Fruit fly (Drosophila melanogaster) whole organism, embryonic: ENCODE results near the gene Polr2F.

ENCODE experiments used
- Bdp1 ChIP-seq: fragments of 200-800 bp; sonication (Bioruptor generic); optimal IDR thresholded peaks from 3 replicates; lab custom pipeline; 2016; ENCODE audit warnings: missing biosample characterization, missing genetic modification characterization
- CG10543 ChIP-seq: fragments of 200-800 bp; sonication (Bioruptor generic); optimal IDR thresholded peaks from 3 replicates; lab custom pipeline; 2017; ENCODE audit warnings: missing biosample characterization, mild to moderate bottlenecking, missing genetic modification characterization, moderate library complexity
- CG11093 ChIP-seq: fragments of 200-800 bp; sonication (Bioruptor generic); IDR thresholded peaks from 3 replicates; pipeline ENCODE4 v1.3.6; 2022; ENCODE audit warnings: missing biosample characterization, missing genetic modification characterization
- CG11398 ChIP-seq: fragments of 200-800 bp; sonication (Bioruptor generic); optimal IDR thresholded peaks from 2 replicates; lab custom pipeline; 2016; ENCODE audit warnings: missing biosample characterization, missing genetic modification characterization
- CG11456 ChIP-seq: fragments of 200-800 bp; sonication (Bioruptor generic); IDR thresholded peaks from 3 replicates; pipeline ENCODE4 v1.3.6; 2022; ENCODE audit warnings: missing biosample characterization, missing genetic modification characterization
- CG12769 ChIP-seq: fragments of 200-800 bp; sonication (Bioruptor generic); optimal IDR thresholded peaks from 2 replicates; lab custom pipeline; 2019; ENCODE audit warnings: missing biosample characterization, mild to moderate bottlenecking, missing genetic modification characterization, moderate library complexity
- CG30403 ChIP-seq: fragments of 200-800 bp; sonication (Bioruptor generic); optimal IDR thresholded peaks from 3 replicates; lab custom pipeline; 2016; ENCODE audit warnings: missing biosample characterization, missing genetic modification characterization
- CG42726 ChIP-seq: fragments of 200-800 bp; sonication (Bioruptor generic); IDR thresholded peaks from 2 replicates; pipeline ENCODE4 v1.3.6; 2022; ENCODE audit warnings: missing biosample characterization, missing genetic modification characterization; ENCODE audit not compliant: partially characterized antibody
- CG6175 ChIP-seq: fragments of 200-800 bp; sonication (Bioruptor generic); IDR thresholded peaks from 3 replicates; pipeline ENCODE4 v1.3.6; 2022; ENCODE audit warnings: missing biosample characterization, missing genetic modification characterization
- CG9609 ChIP-seq: fragments of 200-800 bp; sonication (Bioruptor generic); optimal IDR thresholded peaks from 3 replicates; lab custom pipeline; 2016; ENCODE audit warnings: missing biosample characterization, missing genetic modification characterization
- CoRest ChIP-seq: fragments of 200-800 bp; sonication (Bioruptor generic); optimal IDR thresholded peaks from 3 replicates; lab custom pipeline; 2018; ENCODE audit warnings: missing biosample characterization, mild to moderate bottlenecking, missing genetic modification characterization, moderate library complexity
- Drgx ChIP-seq: fragments of 200-800 bp; sonication (Bioruptor generic); IDR thresholded peaks from 2 replicates; pipeline ENCODE4 v1.3.6; 2022; ENCODE audit warnings: missing biosample characterization, missing genetic modification characterization
- Ets65A ChIP-seq: fragments of 200-800 bp; sonication (Bioruptor generic); peaks from one replicate; lab custom pipeline; 2016; ENCODE audit warnings: missing biosample characterization, missing genetic modification characterization
- GATAe ChIP-seq: fragments of 200-800 bp; sonication (Bioruptor generic); conservative IDR thresholded peaks from 2 replicates; pipeline ENCODE4 v1.3.6; 2022; ENCODE audit warnings: missing biosample characterization, missing genetic modification characterization
- Hr78 ChIP-seq, 2 experiments: fragments of 200-800 bp in 1 of 2; fragments of >200 bp in 1 of 2; sonication (Bioruptor generic) in 1 of 2; optimal IDR thresholded peaks; 2 replicates each; lab custom pipeline; 2017 to 2019; ENCODE audit warnings: missing biosample characterization in 2 of 2, missing genetic modification characterization in 2 of 2, mild to moderate bottlenecking in 1 of 2, moderate library complexity in 1 of 2
- MTF-1 ChIP-seq: fragments of 200-800 bp; sonication (Bioruptor generic); optimal IDR thresholded peaks from 2 replicates; lab custom pipeline; 2018; ENCODE audit warnings: missing biosample characterization, mild to moderate bottlenecking, missing genetic modification characterization, borderline replicate concordance
- Opbp ChIP-seq: fragments of 200-800 bp; sonication (Bioruptor generic); IDR thresholded peaks from 3 replicates; pipeline ENCODE4 v1.3.6; 2022; ENCODE audit warnings: missing biosample characterization, missing genetic modification characterization; ENCODE audit not compliant: partially characterized antibody
- Rfx ChIP-seq: fragments of 200-800 bp; sonication (Bioruptor generic); IDR thresholded peaks from 2 replicates; pipeline ENCODE4 v1.3.6; 2022; ENCODE audit warnings: missing biosample characterization, missing genetic modification characterization
- Spps ChIP-seq: fragments of 200-800 bp; sonication (Bioruptor generic); optimal IDR thresholded peaks from 2 replicates; lab custom pipeline; 2018; ENCODE audit warnings: missing biosample characterization, mild to moderate bottlenecking, missing genetic modification characterization
- amos ChIP-seq: fragments of 200-800 bp; sonication (Bioruptor generic); IDR thresholded peaks from 2 replicates; pipeline ENCODE4 v1.3.6; 2022; ENCODE audit warnings: missing biosample characterization, missing genetic modification characterization; ENCODE audit not compliant: partially characterized antibody
- aop ChIP-seq: fragments of 200-800 bp; sonication (Bioruptor generic); IDR thresholded peaks from 2 replicates; pipeline ENCODE4 v1.3.6; 2022; ENCODE audit warnings: missing biosample characterization, missing genetic modification characterization
- ash1 ChIP-seq: fragments of 200-800 bp; sonication (Bioruptor generic); optimal IDR thresholded peaks from 2 replicates; lab custom pipeline; 2018; ENCODE audit warnings: missing biosample characterization, mild to moderate bottlenecking, missing genetic modification characterization
- ato ChIP-seq: fragments of 200-800 bp; sonication (Bioruptor generic); IDR thresholded peaks from 2 replicates; pipeline ENCODE4 v1.3.6; 2022; ENCODE audit warnings: missing biosample characterization, missing genetic modification characterization; ENCODE audit not compliant: partially characterized antibody
- bsh ChIP-seq, 2 experiments: fragments of 200-800 bp; sonication (Bioruptor generic); optimal IDR thresholded peaks; 2 replicates each; lab custom pipeline; 2017 to 2018; ENCODE audit warnings: mild to moderate bottlenecking in 2 of 2, missing biosample characterization in 2 of 2, missing genetic modification characterization in 2 of 2, moderate library complexity in 1 of 2
- chinmo ChIP-seq: fragments of 200-800 bp; sonication (Bioruptor generic); IDR thresholded peaks from 4 replicates; pipeline ENCODE4 v1.3.6; 2022; ENCODE audit warnings: missing biosample characterization, missing genetic modification characterization; ENCODE audit not compliant: partially characterized antibody
- grn ChIP-seq: fragments of 200-800 bp; sonication (Bioruptor generic); optimal IDR thresholded peaks from 3 replicates; lab custom pipeline; 2017; ENCODE audit warnings: missing biosample characterization, missing genetic modification characterization
- ind ChIP-seq: fragments of 200-800 bp; sonication (Bioruptor generic); optimal IDR thresholded peaks from 3 replicates; lab custom pipeline; 2016; ENCODE audit warnings: missing biosample characterization, missing genetic modification characterization
- insv ChIP-seq, 2 experiments: fragments of 200-800 bp; sonication (Bioruptor generic); optimal IDR thresholded peaks; 3 replicates each; lab custom pipeline; 2016 to 2018; ENCODE audit warnings: missing biosample characterization in 2 of 2, missing genetic modification characterization in 2 of 2
- kni ChIP-seq: fragments of 200-800 bp; sonication (Bioruptor generic); optimal IDR thresholded peaks from 3 replicates; lab custom pipeline; 2017; ENCODE audit warnings: mild to moderate bottlenecking, missing biosample characterization, missing genetic modification reagents, missing genetic modification characterization
- nau ChIP-seq: fragments of 200-800 bp; sonication (Bioruptor generic); optimal IDR thresholded peaks from 3 replicates; lab custom pipeline; 2017; ENCODE audit warnings: missing biosample characterization, mild to moderate bottlenecking, missing genetic modification characterization, missing genetic modification reagents
- nom ChIP-seq: fragments of 200-800 bp; sonication (Bioruptor generic); optimal IDR thresholded peaks from 2 replicates; lab custom pipeline; 2017; ENCODE audit warnings: missing biosample characterization, missing genetic modification characterization, mild to moderate bottlenecking, moderate library complexity, missing genetic modification reagents
- oc ChIP-seq: fragments of 200-800 bp; sonication (Bioruptor generic); optimal IDR thresholded peaks from 2 replicates; lab custom pipeline; 2018; ENCODE audit warnings: missing biosample characterization, mild to moderate bottlenecking, missing genetic modification characterization, moderate library complexity
- sens ChIP-seq: fragments of 200-800 bp; sonication (Bioruptor generic); peaks from one replicate; lab custom pipeline; 2016; ENCODE audit warnings: missing biosample characterization, missing genetic modification characterization
- shn ChIP-seq: fragments of 200-800 bp; sonication (Bioruptor generic); optimal IDR thresholded peaks from 3 replicates; lab custom pipeline; 2016; ENCODE audit warnings: missing biosample characterization, missing genetic modification characterization
- vvl ChIP-seq: fragments of 200-800 bp; sonication (Bioruptor generic); IDR thresholded peaks from 2 replicates; pipeline ENCODE4 v1.3.6; 2022; ENCODE audit warnings: missing biosample characterization, missing genetic modification characterization

Polr2F gene

DNA sequence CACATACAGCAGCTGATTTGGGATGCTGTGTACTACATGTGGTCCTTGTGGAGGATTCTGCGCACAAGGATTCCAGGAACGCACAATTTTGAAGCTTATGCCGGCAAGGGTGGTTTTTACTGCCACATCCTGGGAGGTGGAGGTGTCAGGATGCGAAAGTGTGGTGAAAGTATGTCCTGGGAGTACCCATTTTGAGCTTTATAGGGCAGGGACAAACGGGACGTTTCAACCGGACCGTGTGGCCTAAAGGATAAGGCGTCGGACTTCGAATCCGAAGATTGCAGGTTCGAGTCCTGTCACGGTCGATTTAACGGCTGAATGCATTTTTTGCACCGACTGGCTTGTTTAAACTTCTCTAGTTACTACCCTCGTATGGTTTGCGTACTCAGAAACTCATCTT lies 16.4 kb downstream of the Polr2F start (continued):
- TF ChIP-seq Opbp: 0 out of 3 replicates have a peak, but pooled peaks have one; percentile 42
- TF ChIP-seq CG42726 (GFP tag; lab: Robert Waterston, UW): 0 out of 2 replicates have a peak, but pooled peaks have one; percentile 9
- TF ChIP-seq amos: peak; percentile 31; the same call in 1 of the 2 replicates

DNA sequence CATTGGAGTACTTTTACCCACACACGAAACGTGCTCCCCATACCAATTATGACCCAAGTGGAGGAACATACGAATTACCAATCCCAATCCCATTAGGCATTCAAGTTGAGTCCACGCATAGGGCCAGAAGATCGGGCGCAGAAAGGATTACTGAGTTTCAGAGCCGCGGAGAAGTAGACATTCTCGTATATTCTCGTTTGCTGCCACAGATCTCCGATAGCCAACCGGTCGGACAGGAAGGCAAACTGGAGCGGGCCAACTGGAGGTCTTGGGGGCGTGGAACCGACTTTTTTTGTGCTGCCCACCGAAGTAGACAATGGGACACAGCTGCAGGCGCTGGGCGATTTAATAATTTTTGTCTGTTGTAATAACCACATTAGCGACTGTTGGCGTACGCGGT lies 17.4 kb downstream of the Polr2F start:
- peak; percentile 15; the same call in 1 of the 2 replicates for TF ChIP-seq vvl (GFP tag; lab: Robert Waterston, UW)
- TF ChIP-seq ind (GFP tag; lab: Kevin White, UChicago): no peak
- peak; percentile 62 for TF ChIP-seq kni
- TF ChIP-seq Hr78 (GFP tag; optimal IDR thresholded peaks at IDR 0.05; lab: Kevin White, UChicago): peak in 1 of 2 experiments; percentile 76
- TF ChIP-seq CG6175 (GFP tag; lab: Robert Waterston, UW): 0 out of 3 replicates have a peak, but pooled peaks have one; percentile 13
- 0 out of 4 replicates have a peak, but pooled peaks have one; percentile 43 for TF ChIP-seq chinmo (GFP tag; lab: Robert Waterston, UW)
- no peak for TF ChIP-seq nau (GFP tag; lab: Kevin White, UChicago)
- no peak for TF ChIP-seq shn (GFP tag; lab: Kevin White, UChicago)
- peak; percentile 10 for TF ChIP-seq nom (GFP tag; lab: Kevin White, UChicago)
- peak; percentile 2 for TF ChIP-seq oc (tag; lab: Kevin White, UChicago)

DNA sequence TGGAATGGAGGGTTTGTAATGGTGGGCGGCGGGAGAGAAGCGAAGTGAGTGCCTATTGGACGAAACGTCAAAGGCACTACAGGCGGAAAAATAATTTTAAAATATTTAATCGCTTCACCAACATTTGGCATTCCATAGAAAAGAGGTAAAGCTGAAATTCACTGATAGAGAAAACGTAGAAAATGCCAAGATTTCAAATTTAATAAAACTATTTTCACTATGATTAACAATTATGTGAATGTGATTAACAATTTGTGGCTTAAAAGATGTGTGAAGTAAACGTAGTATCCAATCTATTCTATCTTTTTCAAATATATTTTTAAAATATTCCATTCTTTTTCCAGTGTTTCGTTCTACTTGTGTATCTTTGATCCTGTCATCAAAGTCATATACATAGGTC lies 17.8 kb downstream of the Polr2F start:
- TF ChIP-seq CG11456 (GFP tag; lab: Robert Waterston, UW) (no peak), sens (GFP tag; lab: Kevin White, UChicago) (peak; percentile 59), bsh (GFP tag; optimal IDR thresholded peaks at IDR 0.05; lab: Kevin White, UChicago) (peak in 1 of 2 experiments; percentile 4), Drgx (peak; percentile 29; the same call in 1 of the 2 replicates), GATAe (GFP tag; lab: Robert Waterston, UW) (no peak), CG10543 (GFP tag; lab: Kevin White, UChicago) (no peak), Spps (tag; lab: Kevin White, UChicago) (no peak), ato (GFP tag; lab: Robert Waterston, UW) (no peak)

dm6 chr3R:5390095-5390663 lies 18.6 kb downstream of the Polr2F start:
- TF ChIP-seq ash1 (no peak), MTF-1 (no peak), aop (no peak), Ets65A (peak; percentile 55), CoRest (tag; lab: Kevin White, UChicago) (no peak), CG11398 (GFP tag; lab: Kevin White, UChicago) (no peak), CG6175 (GFP tag; lab: Robert Waterston, UW) (peak; percentile 53; the same call in 1 of the 3 replicates), insv (GFP tag; optimal IDR thresholded peaks at IDR 0.05; lab: Kevin White, UChicago) (no peak), nom (GFP tag; lab: Kevin White, UChicago) (peak; percentile 33), grn (GFP tag; lab: Kevin White, UChicago) (peak; percentile 29), CG12769 (peak; percentile 54), CG9609 (GFP tag; lab: Kevin White, UChicago) (no peak), Rfx (GFP tag; lab: Robert Waterston, UW) (peak; percentile 15; the same call in 1 of the 2 replicates), Drgx (0 out of 2 replicates have a peak, but pooled peaks have one; percentile 7), CG11093 (GFP tag; lab: Robert Waterston, UW) (0 out of 3 replicates have a peak, but pooled peaks have one; percentile 14), Bdp1 (GFP tag; lab: Kevin White, UChicago) (no peak), CG30403 (GFP tag; lab: Kevin White, UChicago) (no peak)
